Fruit fly (Drosophila melanogaster): ENCODE results near the gene CG7102.
A peak's percentile ranks its signal among the peaks of the same experiment; 100 is the strongest.

CG7102 gene

dm6 chr2L:7885271-7885670, 2.0 kb downstream of the CG7102 start, which contains the start of the genes SmE and CG34132 (continued):
- TF ChIP-seq Hr39 (optimal IDR thresholded peaks at IDR 0.05) (no peak), nmo (GFP tag; optimal IDR thresholded peaks at IDR 0.05) (peak; percentile 28), gce (GFP tag; IDR thresholded peaks at IDR 0.05) (no peak), Bgb (GFP tag; IDR thresholded peaks at IDR 0.05; ENCODE audit: partially characterized antibody) (peak; percentile 98), Rx (GFP tag; IDR thresholded peaks at IDR 0.05) (no peak), Nf-YA (GFP tag; IDR thresholded peaks at IDR 0.05) (no peak), CG6813 (GFP tag; optimal IDR thresholded peaks at IDR 0.05) (no peak), ems (GFP tag; optimal IDR thresholded peaks at IDR 0.05) (no peak), CG8089 (GFP tag; optimal IDR thresholded peaks at IDR 0.05) (no peak), Tbp (GFP tag; optimal IDR thresholded peaks at IDR 0.05) (no peak), Lhr (GFP tag; optimal IDR thresholded peaks at IDR 0.05) (no peak), usp (GFP tag; optimal IDR thresholded peaks at IDR 0.05) (no peak), wdn (GFP tag; IDR thresholded peaks at IDR 0.05) (no peak), row (GFP tag; IDR thresholded peaks at IDR 0.05) (peak; percentile 34; the same call in 1 of the 3 replicates), MBD-R2 (GFP tag; IDR thresholded peaks at IDR 0.05) (peak; percentile 84), p53 (GFP tag; optimal IDR thresholded peaks at IDR 0.05) (no peak), sens-2 (GFP tag; IDR thresholded peaks at IDR 0.05) (no peak), Doc2 (GFP tag; IDR thresholded peaks at IDR 0.05) (no peak), CG2678 (tag; optimal IDR thresholded peaks at IDR 0.05) (no peak), CG16863 (GFP tag; optimal IDR thresholded peaks at IDR 0.05) (no peak), Ets97D (GFP tag; optimal IDR thresholded peaks at IDR 0.05) (peak; percentile 26), CG11504 (tag; optimal IDR thresholded peaks at IDR 0.05) (no peak), maf-S (GFP tag; optimal IDR thresholded peaks at IDR 0.05) (no peak), emc (GFP tag; optimal IDR thresholded peaks at IDR 0.05) (no peak), btn (GFP tag; optimal IDR thresholded peaks at IDR 0.05) (no peak), vvl (GFP tag; IDR thresholded peaks at IDR 0.05) (no peak), CG7987 (GFP tag; optimal IDR thresholded peaks at IDR 0.05) (no peak), az2 (GFP tag; optimal IDR thresholded peaks at IDR 0.05) (no peak), dmrt99B (tag; optimal IDR thresholded peaks at IDR 0.05) (no peak), CG17361 (GFP tag; IDR thresholded peaks at IDR 0.05) (no peak), CG10366 (GFP tag; IDR thresholded peaks at IDR 0.05) (no peak), CG11085 (GFP tag; IDR thresholded peaks at IDR 0.05) (no peak), CG10274 (GFP tag; optimal IDR thresholded peaks at IDR 0.05) (no peak), lola (GFP tag; optimal IDR thresholded peaks at IDR 0.05) (no peak), Gug (GFP tag; IDR thresholded peaks at IDR 0.05) (no peak; the same call in 3 of the 4 replicates), CG6854 (GFP tag; optimal IDR thresholded peaks at IDR 0.05) (no peak), lilli (GFP tag; optimal IDR thresholded peaks at IDR 0.05) (no peak), CG12236 (GFP tag; optimal IDR thresholded peaks at IDR 0.05) (no peak), CG7745 (tag; optimal IDR thresholded peaks at IDR 0.05) (no peak), CG32767 (GFP tag; IDR thresholded peaks at IDR 0.05) (no peak), chif (GFP tag; optimal IDR thresholded peaks at IDR 0.05) (no peak), Hey (tag; optimal IDR thresholded peaks at IDR 0.05) (no peak), aop (GFP tag; IDR thresholded peaks at IDR 0.05) (no peak), CG7963 (GFP tag; IDR thresholded peaks at IDR 0.05; ENCODE audit: partially characterized antibody) (peak; percentile 98), zfh2 (GFP tag; optimal IDR thresholded peaks at IDR 0.05) (no peak), stc (GFP tag; IDR thresholded peaks at IDR 0.05) (no peak), luna (GFP tag; optimal IDR thresholded peaks at IDR 0.05) (no peak), br (optimal IDR thresholded peaks at IDR 0.05) (no peak), Xrp1 (GFP tag; IDR thresholded peaks at IDR 0.05) (no peak), Kr (GFP tag; optimal IDR thresholded peaks at IDR 0.05) (no peak), CG14860 (GFP tag; IDR thresholded peaks at IDR 0.05; ENCODE audit: partially characterized antibody) (peak; percentile 91), ash1 (GFP tag; optimal IDR thresholded peaks at IDR 0.05) (no peak), HmgZ (tag; optimal IDR thresholded peaks at IDR 0.05) (peak; percentile 53), her (GFP tag; optimal IDR thresholded peaks at IDR 0.05) (no peak)
